Fruit fly (Drosophila melanogaster): ENCODE measurements around the gene CG46025.
"Not testable (repeated sequence)": the region's sequence is repeated elsewhere in the genome, so short reads cannot be mapped to it uniquely, and the experiment has no call there.

DNA sequence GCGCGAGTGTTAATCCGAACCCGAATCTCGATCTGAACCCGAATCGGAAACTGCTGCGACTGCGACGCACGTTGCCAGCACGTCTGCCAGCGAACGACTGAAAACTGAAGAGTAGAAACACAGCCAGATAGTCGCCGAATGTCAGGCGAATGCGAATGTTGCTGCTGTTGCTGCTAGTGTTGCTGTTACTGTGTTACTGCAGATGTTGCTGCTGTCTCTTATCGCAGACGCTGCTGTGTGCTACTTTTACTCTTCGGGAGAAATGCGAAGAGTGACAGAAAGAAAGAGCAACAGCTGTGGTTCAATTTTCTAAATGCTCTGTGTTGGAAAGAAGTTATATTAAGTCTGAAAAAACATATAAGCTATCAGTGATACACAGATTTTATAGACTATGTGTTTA is 21.4 kb upstream of the CG46025 start, which contains the start of gene CG13796:
- not testable (repeated sequence) for TF ChIP-seq cic (GFP tag; optimal IDR thresholded peaks at IDR 0.05); Crg-1 (GFP tag; optimal IDR thresholded peaks at IDR 0.05); CG14711 (tag; optimal IDR thresholded peaks at IDR 0.05); Hr96 (GFP tag; optimal IDR thresholded peaks at IDR 0.05); tj (GFP tag; optimal IDR thresholded peaks at IDR 0.05)

All from whole organism, adult.